Worm (Caenorhabditis elegans): ENCODE results near the gene bbs-5.
A peak's percentile ranks its signal among the peaks of the same experiment; 100 is the strongest.

Gene bbs-5

DNA sequence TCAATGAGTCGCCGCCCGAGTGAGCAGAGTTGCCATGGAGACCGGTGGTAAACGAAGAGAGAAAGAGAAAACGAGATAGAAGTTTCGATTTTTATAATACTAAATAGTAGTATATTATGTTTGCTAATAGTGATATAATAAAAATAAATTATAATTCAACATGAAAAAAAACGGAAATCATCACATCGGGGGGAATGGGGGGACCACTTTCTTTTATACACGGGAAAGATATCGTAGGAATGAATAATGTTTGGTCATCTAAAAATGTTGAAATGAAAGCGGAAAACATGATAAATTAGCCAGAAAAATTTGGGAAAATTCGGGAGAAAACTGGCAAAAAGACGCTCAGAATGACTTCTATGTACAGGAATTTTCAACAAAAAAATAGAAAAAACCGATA, at the start of gene bbs-5:
TSS of gene bbs-5 (minus strand) at position 101 of the 400 bp plus-strand sequence.
- TF ChIP-seq W03F9.2 (tag; optimal IDR thresholded peaks at IDR 0.05) (no peak), him-1 (tag; optimal IDR thresholded peaks at IDR 0.05) (no peak), dao-5 (tag; optimal IDR thresholded peaks at IDR 0.05) (no peak)

DNA sequence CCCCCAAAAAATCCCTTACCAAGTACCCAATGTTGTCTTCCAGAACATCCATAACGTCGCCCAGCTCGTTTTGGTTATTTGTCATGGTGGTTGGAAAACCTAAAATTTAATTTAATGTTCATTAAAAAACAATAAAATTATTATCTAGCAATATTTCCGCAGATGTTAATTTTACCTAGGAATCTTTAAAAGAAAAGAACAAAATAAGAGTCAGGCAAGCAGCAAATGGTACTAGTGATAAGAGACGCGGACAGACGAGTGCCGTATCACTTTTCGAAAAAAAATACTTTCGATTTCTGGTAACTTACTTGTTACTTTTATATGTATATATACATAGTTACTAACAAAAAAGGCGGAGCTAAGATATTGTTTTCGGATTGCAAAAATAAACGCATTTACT, 49.4 kb upstream of the bbs-5 start, which contains the start of gene T07A5.7:
TSS of gene T07A5.7 (minus strand) at position 101 of the 400 bp plus-strand sequence.
- no peak for TF ChIP-seq him-1 (tag; optimal IDR thresholded peaks at IDR 0.05)
- TF ChIP-seq W03F9.2 (tag; optimal IDR thresholded peaks at IDR 0.05), result no peak
- TF ChIP-seq dao-5 (tag; optimal IDR thresholded peaks at IDR 0.05), result no peak

DNA sequence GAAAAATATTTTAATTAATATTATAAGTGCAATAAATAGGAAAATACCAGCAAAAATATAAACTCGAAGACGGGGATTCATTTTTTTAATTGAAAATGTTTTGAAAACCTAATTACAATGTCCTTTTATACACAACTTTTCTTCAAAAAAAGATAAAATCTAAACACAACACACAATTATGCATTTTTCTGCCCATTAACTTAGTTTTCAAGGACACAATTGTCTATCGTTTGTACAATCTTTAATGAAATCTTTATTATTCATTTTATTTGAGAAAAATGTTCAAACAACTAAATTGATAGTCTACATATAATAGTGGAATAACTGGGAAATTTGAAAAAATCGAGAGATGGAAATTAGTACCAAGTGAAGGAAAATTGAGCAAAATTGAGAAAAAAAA, 44.5 kb upstream of the bbs-5 start, which contains the start of gene T07A5.1:
TSS of gene T07A5.1 (minus strand) at position 149 of the 400 bp plus-strand sequence.
- TF ChIP-seq him-1 (tag; optimal IDR thresholded peaks at IDR 0.05) (no peak), W03F9.2 (tag; optimal IDR thresholded peaks at IDR 0.05) (no peak), dao-5 (tag; optimal IDR thresholded peaks at IDR 0.05) (no peak)

DNA sequence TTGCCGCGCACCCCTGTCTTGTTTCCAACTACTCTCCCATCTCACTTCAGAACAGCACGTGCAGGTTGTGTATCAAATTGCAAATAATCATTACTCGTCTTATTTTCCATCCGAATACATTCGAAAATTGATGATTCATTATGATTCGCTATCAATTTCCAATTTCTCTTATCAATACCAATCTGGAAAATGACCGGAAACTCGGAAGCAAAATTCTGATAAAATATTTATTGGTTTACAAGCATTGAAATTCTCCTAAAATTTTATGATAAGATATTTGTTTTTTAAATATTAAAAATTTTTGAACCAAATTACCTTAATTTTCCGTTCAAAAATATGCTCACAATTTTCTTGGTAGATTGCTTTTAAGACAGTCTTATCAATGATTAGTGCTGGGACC, 43.7 kb upstream of the bbs-5 start:
- TF ChIP-seq dao-5 (tag; optimal IDR thresholded peaks at IDR 0.05) (no peak), W03F9.2 (tag; optimal IDR thresholded peaks at IDR 0.05) (no peak)

DNA sequence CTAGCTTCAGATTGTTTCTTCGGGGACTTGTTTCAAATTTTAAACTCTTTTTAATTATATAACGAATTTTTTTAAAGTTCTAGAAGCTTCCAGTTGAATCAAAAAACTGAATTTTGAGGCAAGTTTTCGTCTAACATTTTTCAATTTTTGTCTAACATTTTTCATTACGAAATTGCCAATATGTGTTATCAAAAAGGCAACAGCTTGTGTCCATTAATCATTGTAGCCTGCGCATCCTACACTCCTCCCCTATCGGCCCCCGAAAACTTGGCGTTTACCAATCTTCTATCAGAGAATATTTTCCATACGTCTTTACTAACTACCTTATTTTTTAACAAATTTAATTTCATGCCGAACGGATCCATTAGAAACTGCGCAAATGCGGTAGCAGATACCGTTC, 38.5 kb upstream of the bbs-5 start, which contains the start of gene vglu-3:
TSS of gene vglu-3 (plus strand) at position 301 of the 400 bp plus-strand sequence.
- TF ChIP-seq him-1 (tag; optimal IDR thresholded peaks at IDR 0.05) (no peak), W03F9.2 (tag; optimal IDR thresholded peaks at IDR 0.05) (no peak), dao-5 (tag; optimal IDR thresholded peaks at IDR 0.05) (no peak)

DNA sequence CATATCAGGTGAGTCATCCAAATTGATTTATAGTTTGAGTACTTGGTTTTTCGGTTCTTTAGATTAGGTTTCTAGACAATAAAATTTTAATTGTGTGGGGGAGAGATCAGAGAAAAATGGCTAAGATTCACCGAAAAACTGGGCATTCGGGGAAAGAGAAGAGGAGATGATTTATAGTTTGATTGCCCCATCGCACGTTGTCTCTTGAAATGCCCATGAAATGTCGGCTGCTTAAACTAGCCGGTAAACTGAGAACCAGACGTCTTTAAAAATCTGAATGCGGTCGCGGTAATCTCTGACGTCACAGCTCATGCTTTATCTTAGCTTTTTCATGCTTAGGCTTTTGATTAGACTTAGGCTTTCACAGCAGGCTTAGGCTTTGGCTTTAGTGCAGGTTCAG, 35.3 kb upstream of the bbs-5 start:
- no peak for TF ChIP-seq dao-5 (tag; optimal IDR thresholded peaks at IDR 0.05)
- no peak for TF ChIP-seq him-1 (tag; optimal IDR thresholded peaks at IDR 0.05)
- TF ChIP-seq W03F9.2 (tag; optimal IDR thresholded peaks at IDR 0.05), result no peak

DNA sequence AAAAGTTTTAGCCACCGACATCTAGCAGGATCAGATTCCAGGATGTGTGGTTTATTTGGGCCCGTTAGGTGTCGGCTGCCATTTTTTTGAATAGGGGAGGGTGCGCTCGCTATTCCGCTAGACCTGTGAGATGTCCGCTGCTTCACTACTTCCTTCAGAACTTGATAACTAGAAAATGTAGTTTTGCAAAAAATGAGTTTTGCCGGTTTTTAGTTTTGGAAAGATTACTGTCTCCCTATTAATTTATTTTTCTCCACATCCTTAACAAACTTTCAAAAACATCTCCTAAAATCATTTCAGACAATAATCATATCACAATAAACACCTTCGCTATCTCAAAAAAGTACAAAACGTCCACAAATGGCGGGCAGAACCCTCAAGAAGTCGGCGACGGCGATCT, 33.3 kb upstream of the bbs-5 start, which contains the start of gene vglu-2:
TSS of gene vglu-2 (plus strand) at position 301 of the 400 bp plus-strand sequence.
- no peak for TF ChIP-seq dao-5 (tag; optimal IDR thresholded peaks at IDR 0.05)
- no peak for TF ChIP-seq W03F9.2 (tag; optimal IDR thresholded peaks at IDR 0.05)
- TF ChIP-seq him-1 (tag; optimal IDR thresholded peaks at IDR 0.05), result no peak

DNA sequence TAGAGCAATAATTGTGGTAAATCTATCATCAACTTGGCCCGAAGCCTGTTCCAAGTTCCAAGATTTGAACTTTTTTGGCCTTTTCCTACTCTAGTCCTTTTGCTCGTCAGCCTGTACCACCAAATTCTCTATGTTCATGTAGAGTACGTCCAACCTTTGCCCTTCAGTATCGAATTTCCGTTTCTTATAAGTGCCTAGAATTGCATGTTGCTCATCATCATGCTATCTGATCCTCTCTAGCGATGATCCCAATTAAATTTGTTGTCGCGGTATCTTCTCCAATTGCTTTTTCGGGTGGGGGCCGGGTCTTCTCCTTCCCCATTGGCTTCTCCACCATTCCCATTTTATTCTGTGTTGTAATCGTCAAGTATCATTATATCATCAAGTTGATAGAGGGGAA, 32.4 kb upstream of the bbs-5 start:
- no peak for TF ChIP-seq dao-5 (tag; optimal IDR thresholded peaks at IDR 0.05)
- no peak for TF ChIP-seq him-1 (tag; optimal IDR thresholded peaks at IDR 0.05)
- no peak for TF ChIP-seq W03F9.2 (tag; optimal IDR thresholded peaks at IDR 0.05)

DNA sequence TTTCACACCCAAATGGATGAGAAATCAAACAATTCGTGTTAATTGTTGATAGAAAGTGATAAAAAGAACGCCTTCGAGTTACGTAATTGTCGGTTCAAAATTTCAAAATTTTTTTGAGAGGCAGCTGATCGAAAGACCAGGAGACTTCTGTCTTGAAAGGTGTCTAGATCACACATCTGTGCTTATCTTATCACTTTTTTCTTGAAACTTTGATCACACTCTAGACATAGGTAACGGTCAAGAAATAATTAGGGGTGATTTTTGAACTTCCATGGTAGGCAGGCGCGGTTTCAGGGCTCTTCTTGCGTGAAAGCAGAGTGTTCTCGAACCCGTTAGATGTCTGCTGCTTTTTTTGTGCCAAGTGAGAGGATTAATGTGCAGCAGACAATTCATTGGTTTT, 31.8 kb upstream of the bbs-5 start:
- TF ChIP-seq W03F9.2 (tag; optimal IDR thresholded peaks at IDR 0.05), result no peak
- no peak for TF ChIP-seq him-1 (tag; optimal IDR thresholded peaks at IDR 0.05)
- TF ChIP-seq dao-5 (tag; optimal IDR thresholded peaks at IDR 0.05), result no peak

DNA sequence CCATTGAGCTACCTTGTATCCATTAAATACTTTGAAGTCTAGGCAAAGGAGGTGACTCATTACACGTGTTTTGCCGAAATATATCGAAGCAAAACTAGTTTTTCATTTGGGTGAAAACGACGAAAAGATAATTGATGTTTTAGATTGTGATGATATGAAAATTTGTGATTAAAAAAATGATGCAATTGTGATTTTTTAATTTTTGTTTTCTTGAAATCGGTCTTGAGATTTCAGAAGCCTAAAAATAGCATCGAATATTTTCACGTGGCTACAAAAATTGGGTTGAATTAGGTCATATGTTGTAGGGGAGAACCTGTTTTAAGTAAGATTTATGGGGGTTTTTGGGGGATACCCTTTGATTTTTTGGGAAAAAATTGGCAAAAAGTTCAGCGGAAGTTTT, 29.0 kb upstream of the bbs-5 start:
- no peak for TF ChIP-seq dao-5 (tag; optimal IDR thresholded peaks at IDR 0.05)
- no peak for TF ChIP-seq him-1 (tag; optimal IDR thresholded peaks at IDR 0.05)
- TF ChIP-seq W03F9.2 (tag; optimal IDR thresholded peaks at IDR 0.05), result no peak

DNA sequence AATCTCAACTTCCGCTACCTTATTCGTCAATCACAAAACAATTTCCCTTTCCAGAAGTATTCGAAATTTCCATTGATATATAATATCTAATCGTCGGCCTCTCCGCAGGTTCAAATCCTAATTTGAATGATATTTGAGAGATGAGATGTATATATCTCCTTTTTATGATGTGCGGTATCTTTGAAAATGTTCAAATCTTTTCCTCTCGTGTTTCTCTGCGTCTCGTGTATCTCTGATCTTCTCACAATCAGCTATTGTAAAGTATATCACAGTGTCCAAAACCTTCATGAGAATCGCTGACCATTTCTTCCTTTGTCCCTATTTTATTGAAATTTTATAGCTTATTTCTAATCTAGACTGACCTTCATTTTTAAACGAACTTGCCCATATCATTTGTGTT, 28.2 kb upstream of the bbs-5 start:
- TF ChIP-seq dao-5 (tag; optimal IDR thresholded peaks at IDR 0.05) (no peak), W03F9.2 (tag; optimal IDR thresholded peaks at IDR 0.05) (no peak), him-1 (tag; optimal IDR thresholded peaks at IDR 0.05) (no peak)

DNA sequence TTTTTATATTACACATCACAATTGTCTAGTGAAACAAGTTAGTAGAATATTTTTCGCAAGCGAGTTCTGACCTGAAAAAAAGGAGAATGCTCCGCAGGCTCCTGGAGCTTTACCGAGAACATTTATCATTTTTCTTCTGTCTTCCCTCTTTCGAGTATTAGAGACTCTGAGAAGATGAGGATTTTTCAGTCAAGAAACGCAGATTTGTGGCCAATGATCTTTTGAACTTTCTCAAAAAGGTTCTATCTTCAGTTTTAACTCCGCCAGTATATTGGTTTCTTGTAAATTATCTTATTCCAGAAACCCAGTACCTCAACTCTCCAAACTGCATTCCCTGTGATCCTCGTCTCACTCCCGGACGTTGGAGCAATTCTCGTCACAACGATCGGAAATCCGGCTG, 24.0 kb upstream of the bbs-5 start, which contains the start of gene K10G9.2:
TSS of gene K10G9.2 (plus strand) at position 301 of the 400 bp plus-strand sequence.
- TF ChIP-seq him-1 (tag; optimal IDR thresholded peaks at IDR 0.05), result no peak
- no peak for TF ChIP-seq dao-5 (tag; optimal IDR thresholded peaks at IDR 0.05)
- TF ChIP-seq W03F9.2 (tag; optimal IDR thresholded peaks at IDR 0.05), result no peak

DNA sequence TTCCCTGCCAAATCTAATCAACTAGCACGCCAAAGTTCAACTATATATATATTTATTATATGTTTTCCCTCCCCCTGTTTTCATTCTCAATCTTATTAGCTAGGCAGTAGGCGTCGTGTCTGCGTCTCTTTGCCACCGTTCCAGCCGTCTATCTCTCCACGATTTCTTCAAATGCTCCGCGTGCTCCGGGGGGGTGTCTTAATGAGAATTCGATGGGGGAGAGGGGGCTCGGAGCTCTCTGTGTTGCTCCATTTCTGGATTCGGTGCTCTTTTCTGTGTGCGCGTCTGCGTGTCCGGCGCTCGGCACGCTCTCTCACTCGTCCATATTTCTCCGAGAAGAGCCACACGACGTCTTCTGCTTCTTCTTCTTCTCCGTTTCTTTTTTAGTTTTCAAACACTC, 22.6 kb upstream of the bbs-5 start:
- TF ChIP-seq dao-5 (tag; optimal IDR thresholded peaks at IDR 0.05) (no peak), him-1 (tag; optimal IDR thresholded peaks at IDR 0.05) (peak; percentile 78)

DNA sequence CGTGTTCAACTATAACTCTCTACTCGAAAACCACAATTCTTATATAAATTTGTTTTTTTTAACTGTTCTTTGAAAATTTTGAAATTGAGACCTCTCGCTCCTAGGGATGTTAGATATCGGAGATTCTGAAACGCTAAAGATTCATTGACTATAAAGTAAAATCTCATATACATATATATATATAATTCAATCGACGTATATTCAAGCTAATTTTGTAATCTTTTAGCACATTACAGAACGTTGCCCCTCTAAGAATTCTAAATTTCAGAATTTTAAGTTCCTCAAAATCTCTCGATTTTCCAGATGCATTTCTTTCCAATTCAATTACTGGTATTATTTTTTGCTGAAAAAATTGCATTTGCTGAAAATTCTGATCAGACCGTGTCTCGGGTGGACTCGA, 17.2 kb upstream of the bbs-5 start, which contains the start of gene pad-2:
TSS of gene pad-2 (plus strand) at position 301 of the 400 bp plus-strand sequence.
- TF ChIP-seq W03F9.2 (tag; optimal IDR thresholded peaks at IDR 0.05), result no peak
- no peak for TF ChIP-seq him-1 (tag; optimal IDR thresholded peaks at IDR 0.05)
- TF ChIP-seq dao-5 (tag; optimal IDR thresholded peaks at IDR 0.05), result no peak

DNA sequence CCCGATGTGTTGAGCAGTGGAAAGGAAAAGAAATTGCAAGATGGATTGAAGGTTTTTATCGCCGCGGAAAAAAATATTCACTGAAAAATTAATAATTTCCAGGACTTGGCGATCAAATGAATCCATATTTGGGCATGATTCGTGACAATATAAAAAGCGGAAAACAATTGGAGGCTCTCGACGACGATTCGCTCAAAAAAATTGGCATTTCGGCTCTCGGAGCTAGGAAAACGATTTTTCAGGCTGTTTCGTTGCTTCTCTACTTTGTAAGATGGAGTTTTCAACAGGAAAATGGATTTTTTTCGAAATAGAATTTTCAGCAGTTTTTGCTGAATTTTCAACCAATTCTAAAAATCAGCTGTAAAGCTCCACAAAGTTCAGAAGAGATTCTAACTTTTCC, 10.2 kb upstream of the bbs-5 start:
- TF ChIP-seq him-1 (tag; optimal IDR thresholded peaks at IDR 0.05) (no peak), W03F9.2 (tag; optimal IDR thresholded peaks at IDR 0.05) (no peak), dao-5 (tag; optimal IDR thresholded peaks at IDR 0.05) (no peak)

Measured in whole organism, L4/young adult.